Worm (Caenorhabditis elegans) whole organism, L4 larva: ENCODE data around the gene C44C10.12.

Source experiments
- T26A8.4 ChIP-seq: fragments of 200-800 bp; sonication (Bioruptor generic); IDR thresholded peaks from 2 replicates; pipeline ENCODE4 v1.3.6; 2022; ENCODE audit warnings: missing genetic modification characterization, missing compliant biosample characterization
- Y75B8A.6 ChIP-seq: fragments of 200-800 bp; sonication (Bioruptor generic); IDR thresholded peaks from 2 replicates; pipeline ENCODE4 v1.3.6; 2022; ENCODE audit warnings: missing genetic modification reagents, missing genetic modification characterization, missing compliant biosample characterization
- ama-1 ChIP-seq: fragments of 150-350 bp; optimal IDR thresholded peaks from 2 replicates; lab custom pipeline; 2014; ENCODE audit warnings: inconsistent platforms, mixed read lengths
- daf-8 ChIP-seq: fragments of 200-800 bp; sonication (Bioruptor generic); IDR thresholded peaks from 2 replicates; pipeline ENCODE4 v1.3.6; 2022; ENCODE audit warnings: missing genetic modification characterization, missing compliant biosample characterization
- egl-27 ChIP-seq: sonication (generic microtip); optimal IDR thresholded peaks from 3 replicates; lab custom pipeline; 2017; ENCODE audit warnings: missing biosample characterization, missing genetic modification reagents, missing genetic modification characterization
- hlh-11 ChIP-seq: fragments of 200-800 bp; sonication (Bioruptor generic); optimal IDR thresholded peaks from 2 replicates; lab custom pipeline; 2018; ENCODE audit warnings: mild to moderate bottlenecking, missing genetic modification characterization, missing compliant biosample characterization
- lim-7 ChIP-seq: fragments of 200-800 bp; sonication (Bioruptor generic); IDR thresholded peaks from 2 replicates; pipeline ENCODE4 v1.3.6; 2022; ENCODE audit warnings: missing genetic modification characterization, missing compliant biosample characterization
- nhr-11 ChIP-seq: fragments of 150-350 bp; optimal IDR thresholded peaks from 2 replicates; lab custom pipeline; 2014; ENCODE audit warnings: missing biosample characterization, missing genetic modification characterization
- nhr-28 ChIP-seq: fragments of 150-350 bp; optimal IDR thresholded peaks from 2 replicates; lab custom pipeline; 2014; ENCODE audit warnings: missing biosample characterization, missing genetic modification characterization
- skn-1 ChIP-seq: fragments of 150-350 bp; optimal IDR thresholded peaks from 2 replicates; lab custom pipeline; 2014; ENCODE audit warnings: missing biosample characterization, missing genetic modification characterization
- unc-130 ChIP-seq: sonication (generic microtip); optimal IDR thresholded peaks from 2 replicates; lab custom pipeline; 2016; ENCODE audit warnings: missing genetic modification reagents, missing genetic modification characterization, missing compliant biosample characterization
- unc-39 ChIP-seq: sonication (generic microtip); optimal IDR thresholded peaks from 2 replicates; lab custom pipeline; 2017; ENCODE audit warnings: missing biosample characterization, missing genetic modification characterization
- zag-1 ChIP-seq: fragments of 150-350 bp; optimal IDR thresholded peaks from 2 replicates; lab custom pipeline; 2014; ENCODE audit warnings: missing biosample characterization, missing genetic modification characterization
- ztf-11 ChIP-seq: fragments of 150-350 bp; optimal IDR thresholded peaks from 2 replicates; lab custom pipeline; 2014; ENCODE audit warnings: missing biosample characterization, missing genetic modification characterization

DNA sequence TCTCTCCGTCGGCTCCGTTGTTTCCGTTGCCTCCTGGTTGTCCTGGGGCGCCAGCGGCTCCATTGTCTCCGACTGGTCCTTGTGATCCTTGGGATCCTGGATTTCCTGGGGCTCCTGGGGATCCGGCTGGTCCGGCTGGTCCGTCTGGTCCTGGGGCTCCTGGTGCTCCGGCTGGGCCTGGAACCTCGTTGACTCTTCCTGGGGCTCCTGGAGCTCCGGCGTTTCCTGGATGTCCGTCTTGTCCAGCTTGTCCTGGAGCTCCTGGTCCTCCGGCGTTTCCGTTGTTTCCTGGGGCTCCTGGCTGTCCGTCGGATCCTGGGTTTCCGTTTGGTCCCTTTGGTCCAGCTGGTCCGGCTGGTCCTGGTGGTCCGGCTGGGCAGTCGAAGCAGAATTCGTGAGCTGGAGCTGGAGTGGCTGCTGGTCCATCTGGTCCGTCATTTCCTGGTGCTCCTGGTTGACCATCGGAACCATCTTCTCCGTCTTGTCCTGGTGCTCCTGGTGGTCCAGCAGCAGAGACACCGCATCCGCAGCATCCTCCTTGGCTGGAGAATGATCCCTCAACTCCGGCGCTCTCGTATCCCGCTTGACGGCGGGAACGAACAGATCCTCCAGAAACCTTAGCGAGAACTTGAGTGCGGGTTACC lies 14.8 kb downstream of the C44C10.12 start:
- TF ChIP-seq daf-8 (no peak), nhr-11 (tag; lab: Kevin White, UChicago) (no peak), zag-1 (tag; lab: Kevin White, UChicago) (no peak), unc-39 (no peak), nhr-28 (tag; lab: Kevin White, UChicago) (no peak), T26A8.4 (no peak), ztf-11 (tag; lab: Kevin White, UChicago) (no peak), egl-27 (no peak), ama-1 (no peak), unc-130 (GFP tag; lab: Kevin White, UChicago) (no peak), hlh-11 (tag; lab: Kevin White, UChicago) (no peak), Y75B8A.6 (no peak), lim-7 (GFP tag; lab: Robert Waterston, UW) (no peak), skn-1 (tag; lab: Kevin White, UChicago) (no peak)
